Fruit fly (Drosophila melanogaster): ENCODE data around the gene CG46525.

CG46525 gene

dm6 chr3L:17496871-17497492 lies 22.0 kb downstream of the CG46525 start (continued):
- TF ChIP-seq CG18476 (GFP tag; optimal IDR thresholded peaks at IDR 0.05) (no peak), dmrt99B (tag; optimal IDR thresholded peaks at IDR 0.05) (peak; percentile 51), CG12744 (GFP tag; optimal IDR thresholded peaks at IDR 0.05) (no peak), Nf-YB (GFP tag; optimal IDR thresholded peaks at IDR 0.05) (no peak), kni (GFP tag; optimal IDR thresholded peaks at IDR 0.05) (no peak), sc (optimal IDR thresholded peaks at IDR 0.05) (no peak), sc (GFP tag; optimal IDR thresholded peaks at IDR 0.05) (no peak), CG11560 (tag; IDR thresholded peaks at IDR 0.05) (no peak), D19A (tag; optimal IDR thresholded peaks at IDR 0.05) (peak; percentile 1), CG10979 (tag; optimal IDR thresholded peaks at IDR 0.05) (peak; percentile 35), CG11504 (tag; optimal IDR thresholded peaks at IDR 0.05) (peak; percentile 60), exex (tag; optimal IDR thresholded peaks at IDR 0.05) (no peak), gsb (GFP tag; IDR thresholded peaks at IDR 0.05) (no peak), CG1233 (GFP tag; optimal IDR thresholded peaks at IDR 0.05) (no peak), Taf1 (GFP tag; IDR thresholded peaks at IDR 0.05) (no peak), jigr1 (GFP tag; IDR thresholded peaks at IDR 0.05) (no peak), CG6272 (GFP tag; IDR thresholded peaks at IDR 0.05) (no peak), usp (GFP tag; optimal IDR thresholded peaks at IDR 0.05) (no peak), ara (GFP tag; IDR thresholded peaks at IDR 0.05) (no peak), gem (tag; optimal IDR thresholded peaks at IDR 0.05) (peak; percentile 58), Camta (GFP tag; optimal IDR thresholded peaks at IDR 0.05) (no peak), Dp (GFP tag; optimal IDR thresholded peaks at IDR 0.05) (no peak), H15 (GFP tag; IDR thresholded peaks at IDR 0.05) (0 out of 3 replicates have a peak, but pooled peaks have one; percentile 17), Chrac-16 (GFP tag; optimal IDR thresholded peaks at IDR 0.05) (no peak), Hr51 (GFP tag; optimal IDR thresholded peaks at IDR 0.05) (peak in 1 of 2 experiments; percentile 56), Fer1 (GFP tag; optimal IDR thresholded peaks at IDR 0.05) (no peak), ash1 (GFP tag; optimal IDR thresholded peaks at IDR 0.05) (no peak), ind (GFP tag; optimal IDR thresholded peaks at IDR 0.05) (no peak), CG10267 (tag; optimal IDR thresholded peaks at IDR 0.05) (peak; percentile 11), Med (GFP tag) (peak; percentile 60), peb (GFP tag; IDR thresholded peaks at IDR 0.05) (no peak), Bgb (GFP tag; IDR thresholded peaks at IDR 0.05; ENCODE audit: partially characterized antibody) (no peak), TFAM (GFP tag; optimal IDR thresholded peaks at IDR 0.05) (no peak), CG6254 (GFP tag; optimal IDR thresholded peaks at IDR 0.05) (no peak), CG34224 (GFP tag; IDR thresholded peaks at IDR 0.05; ENCODE audit: partially characterized antibody) (no peak), YL-1 (GFP tag; optimal IDR thresholded peaks at IDR 0.05) (no peak), CkIIα-i1 (GFP tag; IDR thresholded peaks at IDR 0.05) (no peak), dmrt11E (tag; optimal IDR thresholded peaks at IDR 0.05) (peak; percentile 21), E2f2 (GFP tag; IDR thresholded peaks at IDR 0.05) (no peak), CG2889 (GFP tag; IDR thresholded peaks at IDR 0.05) (no peak), CG3995 (GFP tag; optimal IDR thresholded peaks at IDR 0.05) (no peak), CG18619 (GFP tag; optimal IDR thresholded peaks at IDR 0.05) (no peak), Hr78 (GFP tag; optimal IDR thresholded peaks at IDR 0.05) (no peak), sna (GFP tag; IDR thresholded peaks at IDR 0.05; ENCODE audit: partially characterized antibody) (no peak), disco-r (GFP tag; optimal IDR thresholded peaks at IDR 0.05) (no peak)
